Fruit fly (Drosophila melanogaster) whole organism, embryonic: ENCODE data around the gene Osi12.

Source experiments
- CG11695 ChIP-seq: fragments of 200-800 bp; sonication (Bioruptor generic); IDR thresholded peaks from 3 replicates; pipeline ENCODE4 v1.3.6; 2022; ENCODE audit warnings: missing biosample characterization, missing genetic modification characterization
- CG18262 ChIP-seq: fragments of 200-800 bp; optimal IDR thresholded peaks from 3 replicates; lab custom pipeline; 2019; ENCODE audit warnings: missing biosample characterization, mild to moderate bottlenecking, missing genetic modification characterization, moderate library complexity
- Kr ChIP-seq: fragments of 200-800 bp; sonication (Bioruptor generic); optimal IDR thresholded peaks from 2 replicates; lab custom pipeline; 2017; ENCODE audit warnings: missing biosample characterization, mild to moderate bottlenecking, missing genetic modification characterization
- Lim3 ChIP-seq: fragments of 200-800 bp; sonication (Bioruptor generic); IDR thresholded peaks from 2 replicates; pipeline ENCODE4 v1.3.6; 2022; ENCODE audit warnings: missing biosample characterization, missing genetic modification characterization
- Nf-YC ChIP-seq: fragments of 200-800 bp; optimal IDR thresholded peaks from 3 replicates; lab custom pipeline; 2019; ENCODE audit warnings: missing biosample characterization, mild to moderate bottlenecking, missing genetic modification characterization, moderate library complexity
- kni ChIP-seq: fragments of 200-800 bp; sonication (Bioruptor generic); optimal IDR thresholded peaks from 3 replicates; lab custom pipeline; 2017; ENCODE audit warnings: mild to moderate bottlenecking, missing biosample characterization, missing genetic modification reagents, missing genetic modification characterization
- pfk ChIP-seq: fragments of 200-800 bp; sonication (Bioruptor generic); optimal IDR thresholded peaks from 2 replicates; lab custom pipeline; 2018; ENCODE audit warnings: missing biosample characterization, mild to moderate bottlenecking, missing genetic modification characterization, moderate library complexity
- tgo ChIP-seq: fragments of 200-800 bp; sonication (Bioruptor generic); IDR thresholded peaks from 3 replicates; pipeline ENCODE4 v1.3.6; 2022; ENCODE audit warnings: missing biosample characterization, missing genetic modification characterization
- zen ChIP-seq: fragments of 200-800 bp; sonication (Bioruptor generic); optimal IDR thresholded peaks from 3 replicates; lab custom pipeline; 2018; ENCODE audit warnings: missing biosample characterization, mild to moderate bottlenecking, missing genetic modification characterization, moderate library complexity

DNA sequence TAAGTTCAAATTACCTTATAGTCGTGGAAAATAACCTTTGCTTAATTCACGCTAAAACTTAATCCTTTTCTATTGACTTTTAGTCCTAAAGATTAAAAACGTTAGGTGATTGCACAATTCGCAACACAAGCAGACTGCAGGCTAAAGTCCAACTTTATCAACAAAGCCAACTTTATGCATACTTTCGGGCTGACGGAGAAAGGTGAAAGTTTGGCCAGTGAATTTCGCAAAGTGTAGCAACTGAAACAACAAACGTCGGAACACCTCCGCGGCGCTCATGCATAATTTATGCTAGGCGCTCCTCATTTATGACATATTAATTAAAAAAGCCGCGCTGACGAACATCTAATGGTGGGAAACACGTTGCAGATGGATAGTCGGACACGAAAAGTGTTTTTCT, 8.3 kb upstream of the Osi12 start:
- TF ChIP-seq zen (tag; lab: Kevin White, UChicago) (no peak), kni (GFP tag; lab: Kevin White, UChicago) (no peak), CG18262 (tag; lab: Kevin White, UChicago) (no peak), Kr (no peak), CG11695 (GFP tag; lab: Robert Waterston, UW) (no peak), Nf-YC (tag; lab: Kevin White, UChicago) (no peak), Lim3 (GFP tag; lab: Robert Waterston, UW) (no peak), tgo (no peak), pfk (GFP tag; lab: Kevin White, UChicago) (no peak)
